Worm (Caenorhabditis elegans) whole organism, late embryonic: Measurements from ENCODE around the gene suex-1.
"Not testable (repeated sequence)": the region's sequence is repeated elsewhere in the genome, so short reads cannot be mapped to it uniquely, and the experiment has no call there.

ENCODE experiments used
- C08G9.2 ChIP-seq: sonication (generic microtip); optimal IDR thresholded peaks from 2 replicates; lab custom pipeline; 2016; ENCODE audit warnings: mild to moderate bottlenecking, missing genetic modification characterization, moderate library complexity, missing compliant biosample characterization
- F13H6.1 ChIP-seq: sonication (generic microtip); optimal IDR thresholded peaks from 2 replicates; lab custom pipeline; 2016; ENCODE audit warnings: missing genetic modification characterization, missing compliant biosample characterization
- K02D7.2 ChIP-seq: sonication (generic microtip); optimal IDR thresholded peaks from 2 replicates; lab custom pipeline; 2017; ENCODE audit warnings: mild to moderate bottlenecking, missing genetic modification characterization, missing compliant biosample characterization
- K09A11.1 ChIP-seq: sonication (generic microtip); optimal IDR thresholded peaks from 2 replicates; lab custom pipeline; 2017; ENCODE audit warnings: antibody characterized with exemption, mild to moderate bottlenecking, missing genetic modification characterization, missing compliant biosample characterization; ENCODE audit not compliant: insufficient read depth
- T23F11.4 ChIP-seq: fragments of 200-800 bp; sonication (Bioruptor generic); optimal IDR thresholded peaks from 2 replicates; lab custom pipeline; 2018; ENCODE audit warnings: mild to moderate bottlenecking, missing genetic modification characterization, missing compliant biosample characterization
- ahr-1 ChIP-seq: sonication (generic microtip); optimal IDR thresholded peaks from 2 replicates; lab custom pipeline; 2016; ENCODE audit warnings: missing genetic modification characterization, missing compliant biosample characterization
- ceh-14 ChIP-seq: sonication (generic microtip); optimal IDR thresholded peaks from 2 replicates; lab custom pipeline; 2016; ENCODE audit warnings: missing genotype, missing genetic modification characterization, missing compliant biosample characterization
- ceh-18 ChIP-seq: sonication (generic microtip); optimal IDR thresholded peaks from 2 replicates; lab custom pipeline; 2016; ENCODE audit warnings: missing genetic modification characterization, missing compliant biosample characterization
- ceh-19 ChIP-seq: fragments of 200-800 bp; sonication (Bioruptor generic); optimal IDR thresholded peaks from 2 replicates; lab custom pipeline; 2018; ENCODE audit warnings: mild to moderate bottlenecking, missing genetic modification characterization, missing compliant biosample characterization
- ceh-2 ChIP-seq: sonication (generic microtip); optimal IDR thresholded peaks from 2 replicates; lab custom pipeline; 2016; ENCODE audit warnings: missing genotype, missing genetic modification characterization, missing compliant biosample characterization
- ceh-22 ChIP-seq: sonication (generic microtip); optimal IDR thresholded peaks from 2 replicates; lab custom pipeline; 2017; ENCODE audit warnings: missing biosample characterization, missing genetic modification characterization
- ceh-24 ChIP-seq: sonication (generic microtip); optimal IDR thresholded peaks from 2 replicates; lab custom pipeline; 2016; ENCODE audit warnings: mild to moderate bottlenecking, missing genetic modification characterization, missing compliant biosample characterization
- ceh-30 ChIP-seq: fragments of 150-350 bp; optimal IDR thresholded peaks from 2 replicates; lab custom pipeline; 2014; ENCODE audit warnings: missing biosample characterization, missing genetic modification characterization
- ceh-31 ChIP-seq: sonication (generic microtip); optimal IDR thresholded peaks from 2 replicates; lab custom pipeline; 2016; ENCODE audit warnings: missing genetic modification characterization, missing compliant biosample characterization
- ceh-34 ChIP-seq: sonication (generic microtip); optimal IDR thresholded peaks from 2 replicates; lab custom pipeline; 2016; ENCODE audit warnings: mild to moderate bottlenecking, missing genetic modification characterization, missing compliant biosample characterization
- ceh-9 ChIP-seq: sonication (generic microtip); optimal IDR thresholded peaks from 2 replicates; lab custom pipeline; 2016; ENCODE audit warnings: mild to moderate bottlenecking, missing genetic modification characterization, inconsistent platforms, missing compliant biosample characterization
- che-1 ChIP-seq: sonication (generic microtip); optimal IDR thresholded peaks from 2 replicates; lab custom pipeline; 2016; ENCODE audit warnings: mild to moderate bottlenecking, missing genetic modification characterization, missing compliant biosample characterization
- dmd-4 ChIP-seq: sonication (generic microtip); optimal IDR thresholded peaks from 2 replicates; lab custom pipeline; 2016; ENCODE audit warnings: borderline replicate concordance, missing genetic modification characterization, missing compliant biosample characterization
- elt-2 ChIP-seq: sonication (generic microtip); optimal IDR thresholded peaks from 2 replicates; lab custom pipeline; 2016; ENCODE audit warnings: missing genetic modification reagents, missing genetic modification characterization, missing compliant biosample characterization
- elt-4 ChIP-seq: sonication (generic microtip); optimal IDR thresholded peaks from 2 replicates; lab custom pipeline; 2016; ENCODE audit warnings: missing genetic modification characterization, missing compliant biosample characterization
- ets-4 ChIP-seq: sonication (generic microtip); optimal IDR thresholded peaks from 2 replicates; lab custom pipeline; 2016; ENCODE audit warnings: missing genetic modification characterization, missing compliant biosample characterization
- eyg-1 ChIP-seq: sonication (generic microtip); optimal IDR thresholded peaks from 2 replicates; lab custom pipeline; 2016; ENCODE audit warnings: missing genotype, missing genetic modification characterization, missing compliant biosample characterization
- fkh-10 ChIP-seq: fragments of 150-350 bp; optimal IDR thresholded peaks from 2 replicates; lab custom pipeline; 2014; ENCODE audit warnings: missing biosample characterization, missing genetic modification reagents, missing genetic modification characterization
- hlh-15 ChIP-seq: sonication (generic microtip); optimal IDR thresholded peaks from 2 replicates; lab custom pipeline; 2016; ENCODE audit warnings: missing genetic modification characterization, missing compliant biosample characterization
- hlh-6 ChIP-seq: sonication (generic microtip); optimal IDR thresholded peaks from 2 replicates; lab custom pipeline; 2016; ENCODE audit warnings: missing genotype, missing genetic modification characterization, missing compliant biosample characterization
- hlh-8 ChIP-seq: sonication (generic microtip); optimal IDR thresholded peaks from 2 replicates; lab custom pipeline; 2016; ENCODE audit warnings: missing genotype, missing genetic modification characterization, missing compliant biosample characterization
- madf-2 ChIP-seq: sonication (generic microtip); optimal IDR thresholded peaks from 2 replicates; lab custom pipeline; 2017; ENCODE audit warnings: missing genetic modification characterization, missing compliant biosample characterization
- nfya-1 ChIP-seq: sonication (generic microtip); optimal IDR thresholded peaks from 2 replicates; lab custom pipeline; 2017; ENCODE audit warnings: missing genetic modification characterization, mild to moderate bottlenecking, missing compliant biosample characterization, antibody characterized with exemption, moderate library complexity
- npax-4 ChIP-seq: sonication (generic microtip); optimal IDR thresholded peaks from 2 replicates; lab custom pipeline; 2016; ENCODE audit warnings: missing genetic modification characterization, missing compliant biosample characterization
- odd-2 ChIP-seq: sonication (generic microtip); optimal IDR thresholded peaks from 2 replicates; lab custom pipeline; 2017; ENCODE audit warnings: antibody characterized with exemption, mild to moderate bottlenecking, missing genetic modification characterization, missing compliant biosample characterization
- pha-4 ChIP-seq: fragments of 150-350 bp; optimal IDR thresholded peaks from 2 replicates; lab custom pipeline; 2018; ENCODE audit warnings: missing biosample characterization, missing genetic modification reagents, missing genetic modification characterization
- pros-1 ChIP-seq: fragments of 150-350 bp; optimal IDR thresholded peaks from 2 replicates; lab custom pipeline; 2014; ENCODE audit warnings: missing biosample characterization, missing genetic modification reagents, missing genetic modification characterization
- ref-2 ChIP-seq: sonication (generic microtip); optimal IDR thresholded peaks from 2 replicates; lab custom pipeline; 2016; ENCODE audit warnings: missing genetic modification characterization, missing compliant biosample characterization
- sdc-2 ChIP-seq: sonication (generic microtip); optimal IDR thresholded peaks from 2 replicates; lab custom pipeline; 2016; ENCODE audit warnings: missing genotype, missing genetic modification characterization, missing compliant biosample characterization
- sox-2 ChIP-seq: fragments of 200-800 bp; sonication (Bioruptor generic); IDR thresholded peaks from 2 replicates; pipeline ENCODE4 v1.3.6; 2022; ENCODE audit warnings: missing genetic modification reagents, missing genetic modification characterization, missing compliant biosample characterization
- sox-4 ChIP-seq: sonication (generic microtip); optimal IDR thresholded peaks from 2 replicates; lab custom pipeline; 2017; ENCODE audit warnings: mild to moderate bottlenecking, missing genetic modification characterization, inconsistent platforms, missing compliant biosample characterization
- syd-9 ChIP-seq: sonication (generic microtip); optimal IDR thresholded peaks from 2 replicates; lab custom pipeline; 2016; ENCODE audit warnings: mild to moderate bottlenecking, missing genetic modification characterization, moderate library complexity, missing compliant biosample characterization
- tbx-7 ChIP-seq: sonication (generic microtip); optimal IDR thresholded peaks from 2 replicates; lab custom pipeline; 2016; ENCODE audit warnings: missing genotype, missing genetic modification characterization, missing compliant biosample characterization

The suex-1 gene

DNA sequence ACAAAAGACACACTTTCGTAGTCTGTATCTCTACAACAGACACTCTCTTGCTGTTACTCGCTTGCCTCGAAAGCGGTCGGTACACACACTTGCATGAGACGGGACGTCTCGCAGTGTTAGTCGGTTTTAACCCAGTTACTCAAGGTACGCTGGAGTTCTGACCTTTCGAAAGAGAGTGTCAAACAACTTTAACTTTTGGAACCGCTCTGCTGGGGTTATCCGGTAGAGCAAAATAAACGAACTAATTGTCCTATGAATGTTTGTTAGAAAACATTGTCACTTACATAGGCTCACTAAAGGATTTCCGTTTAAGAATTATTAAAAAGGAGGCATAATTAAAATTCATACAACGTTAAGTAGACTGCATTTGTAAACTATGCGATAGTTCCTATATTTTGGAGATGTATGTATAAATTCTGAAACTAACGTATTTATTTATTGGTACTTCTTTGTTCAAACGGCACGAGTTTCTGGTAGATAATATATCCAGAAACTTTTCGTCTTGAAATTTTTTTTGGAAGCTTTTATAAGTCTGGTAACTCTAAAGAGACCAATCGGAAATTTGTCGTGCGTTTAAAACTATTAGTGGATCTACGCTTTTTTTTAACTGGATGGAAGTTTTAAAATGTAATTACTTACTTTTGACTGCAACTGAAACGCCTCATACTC, 45.6 kb upstream of the suex-1 start (continued):
- TF ChIP-seq elt-4 (tag; lab: Kevin White, UChicago) (no peak), sox-2 (GFP tag; lab: Robert Waterston, UW) (peak; percentile 57), K02D7.2 (tag; lab: Kevin White, UChicago) (peak; percentile 71), sox-4 (tag; lab: Kevin White, UChicago) (peak; percentile 68), che-1 (tag; lab: Kevin White, UChicago) (peak; percentile 59), K09A11.1 (peak; percentile 77), elt-2 (tag; lab: Kevin White, UChicago) (peak; percentile 97), T23F11.4 (peak; percentile 69), syd-9 (tag; lab: Kevin White, UChicago) (peak; percentile 65), nfya-1 (tag; lab: Kevin White, UChicago) (peak; percentile 89), ahr-1 (tag; lab: Kevin White, UChicago) (peak; percentile 3), fkh-10 (GFP tag; lab: Kevin White, UChicago) (peak; percentile 84), tbx-7 (tag; lab: Kevin White, UChicago) (peak; percentile 29), ceh-14 (tag; lab: Kevin White, UChicago) (peak; percentile 90), ceh-18 (tag; lab: Kevin White, UChicago) (peak; percentile 95), F13H6.1 (tag; lab: Kevin White, UChicago) (peak; percentile 44), ceh-2 (peak; percentile 70)

DNA sequence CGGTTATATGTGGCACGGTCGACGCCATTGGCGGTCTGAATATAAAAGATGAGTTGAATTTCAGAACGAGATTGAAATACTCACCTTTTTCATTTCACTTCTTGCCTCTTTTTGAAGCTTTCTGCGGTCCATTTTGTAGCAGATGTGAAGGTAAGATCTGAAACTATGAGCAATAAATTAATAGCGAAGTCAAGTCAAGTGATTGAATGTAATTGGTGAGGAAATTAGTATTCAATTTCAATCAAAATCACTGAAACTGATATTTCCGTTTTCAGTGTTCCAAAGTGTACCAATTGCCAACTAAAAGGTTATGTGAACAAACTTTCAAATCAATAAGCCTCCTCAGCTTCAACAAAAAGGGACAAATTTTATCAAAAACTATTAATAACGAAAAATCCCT, 43.6 kb upstream of the suex-1 start, which contains the start of gene C17C3.24:
Gene C17C3.24 (minus strand): TSS at position 101 of the 400 bp plus-strand sequence.
- TF ChIP-seq ceh-34 (tag; lab: Kevin White, UChicago) (no peak), syd-9 (tag; lab: Kevin White, UChicago) (no peak), C08G9.2 (tag; lab: Kevin White, UChicago) (no peak), nfya-1 (tag; lab: Kevin White, UChicago) (no peak), odd-2 (no peak)

DNA sequence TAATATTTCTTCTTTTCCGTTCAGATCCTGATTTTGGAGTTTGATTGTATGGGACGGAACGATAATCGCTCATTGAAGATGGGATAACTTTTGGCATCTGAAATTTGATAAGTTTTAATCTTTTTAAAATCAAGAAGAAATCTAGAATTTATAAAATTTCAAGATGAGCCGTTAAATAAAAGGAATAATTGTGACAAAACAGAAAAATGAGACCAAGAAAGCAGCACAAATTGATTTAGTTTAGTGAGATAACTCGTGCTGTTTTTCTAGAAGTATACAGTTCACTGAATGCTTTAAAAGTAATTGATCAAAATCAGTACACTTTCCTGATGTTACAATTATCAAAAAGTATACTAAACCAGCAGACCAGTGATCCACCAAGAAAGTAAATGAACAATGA, 42.1 kb upstream of the suex-1 start, which contains the start of gene hlh-27:
Gene hlh-27 (minus strand): TSS at position 101 of the 400 bp plus-strand sequence.
- not testable (repeated sequence) for TF ChIP-seq madf-2; npax-4; K02D7.2 (tag; lab: Kevin White, UChicago)

DNA sequence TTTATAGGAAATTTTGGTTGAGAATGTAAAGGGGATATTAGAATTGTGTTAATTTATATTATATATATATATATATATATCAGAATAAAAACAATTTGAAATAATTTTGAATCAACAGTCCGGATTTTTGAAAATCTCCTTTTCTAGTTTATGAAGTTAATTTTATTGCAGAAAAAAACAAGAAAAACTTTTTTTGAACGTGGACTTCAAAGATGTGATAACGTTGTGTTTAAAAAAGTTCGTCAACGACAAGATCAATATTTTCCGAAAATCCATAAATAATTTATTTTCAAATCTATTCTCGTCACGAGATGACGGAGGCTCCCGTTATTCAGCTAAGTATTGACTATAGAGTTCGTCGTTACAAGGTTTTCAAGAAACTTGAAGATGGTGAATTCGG, 39.5 kb upstream of the suex-1 start, which contains the start of gene C17C3.11:
Gene C17C3.11 (plus strand): TSS at position 301 of the 400 bp plus-strand sequence.
- TF ChIP-seq eyg-1 (tag; lab: Kevin White, UChicago), result no peak
- TF ChIP-seq hlh-6 (tag; lab: Kevin White, UChicago), result no peak
- no peak for TF ChIP-seq ceh-24 (tag; lab: Kevin White, UChicago)
- TF ChIP-seq pros-1 (tag; lab: Kevin White, UChicago), result no peak
- TF ChIP-seq pha-4 (tag; lab: Kevin White, UChicago), result no peak
- TF ChIP-seq hlh-8 (tag; lab: Kevin White, UChicago), result no peak
- TF ChIP-seq odd-2, result no peak
- no peak for TF ChIP-seq ref-2 (tag; lab: Kevin White, UChicago)
- TF ChIP-seq ceh-9 (tag; lab: Kevin White, UChicago), result no peak
- TF ChIP-seq dmd-4, result no peak
- TF ChIP-seq F13H6.1 (tag; lab: Kevin White, UChicago), result no peak

DNA sequence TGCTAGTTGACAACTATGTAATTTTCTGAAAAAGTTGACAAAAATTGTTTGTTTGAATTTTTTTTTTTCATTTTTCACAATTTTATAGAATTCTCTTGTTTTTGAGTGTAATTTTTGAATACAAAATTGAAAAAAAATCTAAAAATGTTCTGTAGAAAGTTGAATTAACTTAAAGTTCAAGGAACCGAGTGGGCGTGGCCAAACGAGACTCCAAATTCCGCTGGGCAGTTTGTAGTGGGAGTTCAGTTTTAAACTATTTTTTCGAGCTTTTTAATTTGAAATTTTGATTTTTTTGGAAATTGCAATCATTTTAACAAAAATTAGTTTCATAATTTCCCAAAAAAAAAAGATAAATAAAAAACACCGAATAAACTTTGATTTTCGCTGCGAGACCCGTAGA, 39.0 kb upstream of the suex-1 start:
- no peak for TF ChIP-seq hlh-15
- TF ChIP-seq ceh-22 (tag; lab: Kevin White, UChicago), result no peak
- no peak for TF ChIP-seq ceh-2
- no peak for TF ChIP-seq ref-2 (tag; lab: Kevin White, UChicago)
- TF ChIP-seq ceh-19, result no peak
- TF ChIP-seq ets-4 (tag; lab: Kevin White, UChicago), result no peak
- no peak for TF ChIP-seq ceh-31 (tag; lab: Kevin White, UChicago)
- TF ChIP-seq sdc-2 (tag; lab: Kevin White, UChicago), result no peak
- no peak for TF ChIP-seq madf-2
- no peak for TF ChIP-seq K02D7.2 (tag; lab: Kevin White, UChicago)
- no peak for TF ChIP-seq ceh-30
